Fruit fly (Drosophila melanogaster): ENCODE measurements around the gene alpha4GT2.

DNA sequence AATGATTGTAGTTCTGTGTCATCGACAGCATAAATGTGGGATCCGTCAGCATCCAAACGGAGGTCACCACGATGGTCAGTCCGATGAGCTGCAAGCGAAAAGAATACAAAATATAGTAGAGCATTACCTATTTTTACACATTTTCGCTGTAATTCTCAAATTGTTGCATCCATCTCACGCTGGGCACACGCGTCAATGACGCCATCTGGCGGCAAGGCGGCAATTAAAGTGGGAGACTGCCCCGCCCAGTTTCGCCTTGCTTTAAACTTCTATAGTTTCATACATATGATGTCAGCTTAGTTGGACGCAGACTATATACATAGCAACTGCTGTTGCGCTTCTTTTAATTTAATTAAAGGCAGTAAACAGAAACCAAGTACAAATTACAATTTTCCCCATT lies 44.6 kb downstream of the alpha4GT2 start:
- TF ChIP-seq ttk (optimal IDR thresholded peaks at IDR 0.05) (no peak), insv (optimal IDR thresholded peaks at IDR 0.05) (no peak), psq (optimal IDR thresholded peaks at IDR 0.05) (no peak), Sin3A (optimal IDR thresholded peaks at IDR 0.05) (no peak)

All from Kc167 (cell line).